Worm (Caenorhabditis elegans) whole organism, L1 larva: ENCODE measurements around the gene F58B3.4.

Experiments used
- C04F5.9 ChIP-seq: sonication (generic microtip); optimal IDR thresholded peaks from 2 replicates; lab custom pipeline; 2016; ENCODE audit warnings: missing genetic modification characterization, missing compliant biosample characterization
- C16A3.4 ChIP-seq: fragments of 150-350 bp; optimal IDR thresholded peaks from 2 replicates; lab custom pipeline; 2014; ENCODE audit warnings: missing biosample characterization, missing genetic modification characterization
- C34B4.2 ChIP-seq: sonication (generic microtip); optimal IDR thresholded peaks from 2 replicates; lab custom pipeline; 2017; ENCODE audit warnings: mild to moderate bottlenecking, missing genetic modification characterization, missing compliant biosample characterization
- Y116A8C.19 ChIP-seq: sonication (generic microtip); optimal IDR thresholded peaks from 2 replicates; lab custom pipeline; 2016; ENCODE audit warnings: missing compliant biosample characterization, missing genetic modification characterization, borderline replicate concordance
- aha-1 ChIP-seq: fragments of 150-350 bp; optimal IDR thresholded peaks from 2 replicates; lab custom pipeline; 2014; ENCODE audit warnings: missing biosample characterization, missing genetic modification characterization
- ceh-82 ChIP-seq, 3 experiments: fragments of 150-350 bp in 1 of 3; sonication (generic microtip) in 2 of 3; optimal IDR thresholded peaks; 2 replicates each; lab custom pipeline; 2014 to 2017; ENCODE audit warnings: missing biosample characterization in 3 of 3, missing genetic modification characterization in 3 of 3
- ceh-88 ChIP-seq: fragments of 200-800 bp; sonication (Bioruptor generic); IDR thresholded peaks from 2 replicates; pipeline ENCODE4 v1.3.6; 2022; ENCODE audit warnings: missing genetic modification characterization, missing compliant biosample characterization
- ceh-90 ChIP-seq: sonication (generic microtip); optimal IDR thresholded peaks from 2 replicates; lab custom pipeline; 2016; ENCODE audit warnings: missing genetic modification characterization, missing compliant biosample characterization
- ces-1 ChIP-seq: fragments of 150-350 bp; optimal IDR thresholded peaks from 2 replicates; lab custom pipeline; 2014; ENCODE audit warnings: missing biosample characterization, missing genetic modification reagents, missing genetic modification characterization
- dsc-1 ChIP-seq: sonication (generic microtip); optimal IDR thresholded peaks from 2 replicates; lab custom pipeline; 2016; ENCODE audit warnings: mild to moderate bottlenecking, missing genetic modification characterization, missing compliant biosample characterization
- efl-3 ChIP-seq: fragments of 200-800 bp; sonication (Bioruptor generic); optimal IDR thresholded peaks from 2 replicates; lab custom pipeline; 2018; ENCODE audit warnings: mild to moderate bottlenecking, missing genetic modification characterization, missing compliant biosample characterization
- egl-13 ChIP-seq: sonication (generic microtip); optimal IDR thresholded peaks from 2 replicates; lab custom pipeline; 2016; ENCODE audit warnings: missing genotype, missing genetic modification reagents, missing genetic modification characterization, missing compliant biosample characterization
- ets-5 ChIP-seq: fragments of 200-800 bp; sonication (Bioruptor generic); IDR thresholded peaks from 2 replicates; pipeline ENCODE4 v1.3.6; 2022; ENCODE audit warnings: missing genetic modification characterization, missing compliant biosample characterization
- fkh-10 ChIP-seq: sonication (generic microtip); optimal IDR thresholded peaks from 2 replicates; lab custom pipeline; 2017; ENCODE audit warnings: missing biosample characterization, missing genetic modification reagents, missing genetic modification characterization
- fkh-8 ChIP-seq: sonication (generic microtip); optimal IDR thresholded peaks from 2 replicates; lab custom pipeline; 2016; ENCODE audit warnings: mild to moderate bottlenecking, missing genetic modification characterization, missing compliant biosample characterization
- grh-1 ChIP-seq: fragments of 200-800 bp; sonication (Bioruptor generic); IDR thresholded peaks from 2 replicates; pipeline ENCODE4 v1.3.6; 2022; ENCODE audit warnings: missing genetic modification reagents, missing genetic modification characterization, missing compliant biosample characterization
- hlh-4 ChIP-seq: sonication (generic microtip); optimal IDR thresholded peaks from 2 replicates; lab custom pipeline; 2016; ENCODE audit warnings: mild to moderate bottlenecking, missing genetic modification characterization, missing compliant biosample characterization
- hpl-2 ChIP-seq: fragments of 150-350 bp; optimal IDR thresholded peaks from 2 replicates; lab custom pipeline; 2014; ENCODE audit warnings: missing biosample characterization, missing genetic modification reagents, missing genetic modification characterization
- isw-1 ChIP-seq: fragments of 200-800 bp; sonication (Bioruptor generic); IDR thresholded peaks from 2 replicates; pipeline ENCODE4 v1.3.6; 2022; ENCODE audit warnings: missing genetic modification characterization, missing compliant biosample characterization
- jun-1 ChIP-seq: fragments of 150-350 bp; optimal IDR thresholded peaks from 2 replicates; lab custom pipeline; 2014; ENCODE audit warnings: missing biosample characterization, missing genetic modification reagents, missing genetic modification characterization
- lin-13 ChIP-seq: fragments of 150-350 bp; optimal IDR thresholded peaks from 2 replicates; lab custom pipeline; 2014; ENCODE audit warnings: missing biosample characterization, missing genetic modification reagents, missing genetic modification characterization
- lin-15B ChIP-seq: fragments of 150-350 bp; sonication (generic microtip); optimal IDR thresholded peaks from 3 replicates; lab custom pipeline; 2014; ENCODE audit warnings: missing biosample characterization, missing genetic modification characterization
- lin-39 ChIP-seq: fragments of 150-350 bp; optimal IDR thresholded peaks from 2 replicates; lab custom pipeline; 2014; ENCODE audit warnings: missing biosample characterization, missing genetic modification reagents, missing genetic modification characterization
- lir-3 ChIP-seq: sonication (generic microtip); optimal IDR thresholded peaks from 2 replicates; lab custom pipeline; 2016; ENCODE audit warnings: mild to moderate bottlenecking, missing genetic modification characterization, moderate library complexity, missing compliant biosample characterization; ENCODE audit not compliant: poor library complexity
- mdl-1 ChIP-seq, 2 experiments: fragments of 150-350 bp; optimal IDR thresholded peaks; 2 replicates each; lab custom pipeline; 2014 to 2017; ENCODE audit warnings: missing biosample characterization in 2 of 2, missing genetic modification characterization in 2 of 2, inconsistent platforms in 1 of 2
- nhr-11 ChIP-seq: fragments of 150-350 bp; optimal IDR thresholded peaks from 2 replicates; lab custom pipeline; 2014; ENCODE audit warnings: missing biosample characterization, missing genetic modification characterization
- nhr-12 ChIP-seq: sonication (generic microtip); optimal IDR thresholded peaks from 2 replicates; lab custom pipeline; 2017; ENCODE audit warnings: missing biosample characterization, missing genetic modification characterization
- nhr-20 ChIP-seq: sonication (generic microtip); optimal IDR thresholded peaks from 2 replicates; lab custom pipeline; 2016; ENCODE audit warnings: mild to moderate bottlenecking, missing genetic modification characterization, missing compliant biosample characterization
- nhr-237 ChIP-seq: fragments of 150-350 bp; optimal IDR thresholded peaks from 2 replicates; lab custom pipeline; 2014; ENCODE audit warnings: missing biosample characterization, missing genetic modification characterization
- nhr-47 ChIP-seq: sonication (generic microtip); optimal IDR thresholded peaks from 2 replicates; lab custom pipeline; 2016; ENCODE audit warnings: mild to moderate bottlenecking, missing genetic modification characterization, moderate library complexity, missing compliant biosample characterization
- nhr-71 ChIP-seq: sonication (generic microtip); optimal IDR thresholded peaks from 2 replicates; lab custom pipeline; 2016; ENCODE audit warnings: mild to moderate bottlenecking, missing genetic modification characterization, moderate library complexity, missing compliant biosample characterization
- nhr-76 ChIP-seq: sonication (generic microtip); optimal IDR thresholded peaks from 2 replicates; lab custom pipeline; 2017; ENCODE audit warnings: missing biosample characterization, missing genetic modification characterization
- nhr-77 ChIP-seq: fragments of 150-350 bp; optimal IDR thresholded peaks from 2 replicates; lab custom pipeline; 2014; ENCODE audit warnings: missing biosample characterization, missing genetic modification characterization
- nhr-84 ChIP-seq: sonication (generic microtip); optimal IDR thresholded peaks from 2 replicates; lab custom pipeline; 2017; ENCODE audit warnings: missing biosample characterization, missing genetic modification characterization
- nhr-85 ChIP-seq: sonication (generic microtip); peaks from one replicate; lab custom pipeline; 2016; ENCODE audit warnings: missing genetic modification characterization, inconsistent platforms, missing compliant biosample characterization
- nhr-90 ChIP-seq: sonication (generic microtip); optimal IDR thresholded peaks from 2 replicates; lab custom pipeline; 2016; ENCODE audit warnings: mild to moderate bottlenecking, missing genetic modification characterization, missing compliant biosample characterization; ENCODE audit not compliant: poor library complexity
- pag-3 ChIP-seq: sonication (generic microtip); optimal IDR thresholded peaks from 2 replicates; lab custom pipeline; 2017; ENCODE audit warnings: missing genetic modification characterization, mild to moderate bottlenecking, missing compliant biosample characterization, antibody characterized with exemption, borderline replicate concordance; ENCODE audit not compliant: insufficient read depth
- pax-3 ChIP-seq: fragments of 200-800 bp; sonication (Bioruptor generic); optimal IDR thresholded peaks from 2 replicates; lab custom pipeline; 2018; ENCODE audit warnings: mild to moderate bottlenecking, missing genetic modification characterization, moderate library complexity, missing compliant biosample characterization
- rnt-1 ChIP-seq: sonication (generic microtip); optimal IDR thresholded peaks from 2 replicates; lab custom pipeline; 2016; ENCODE audit warnings: mild to moderate bottlenecking, missing genetic modification characterization, moderate library complexity, missing compliant biosample characterization
- sox-4 ChIP-seq: sonication (generic microtip); optimal IDR thresholded peaks from 2 replicates; lab custom pipeline; 2016; ENCODE audit warnings: missing genetic modification characterization, missing compliant biosample characterization
- sptf-1 ChIP-seq: fragments of 150-350 bp; optimal IDR thresholded peaks from 2 replicates; lab custom pipeline; 2014; ENCODE audit warnings: missing biosample characterization, missing genetic modification characterization
- sup-37 ChIP-seq: fragments of 200-800 bp; sonication (Bioruptor generic); optimal IDR thresholded peaks from 2 replicates; lab custom pipeline; 2018; ENCODE audit warnings: mild to moderate bottlenecking, missing genetic modification characterization, missing compliant biosample characterization
- swsn-7 ChIP-seq: sonication (generic microtip); optimal IDR thresholded peaks from 2 replicates; lab custom pipeline; 2016; ENCODE audit warnings: missing genetic modification characterization, missing compliant biosample characterization
- tbx-2 ChIP-seq: sonication (generic microtip); optimal IDR thresholded peaks from 2 replicates; lab custom pipeline; 2016; ENCODE audit warnings: missing genetic modification characterization, missing compliant biosample characterization
- tlp-1 ChIP-seq: fragments of 150-350 bp; optimal IDR thresholded peaks from 2 replicates; lab custom pipeline; 2014; ENCODE audit warnings: missing biosample characterization, missing genetic modification characterization
- unc-130 ChIP-seq: fragments of 150-350 bp; optimal IDR thresholded peaks from 2 replicates; lab custom pipeline; 2017; ENCODE audit warnings: missing biosample characterization, missing genetic modification characterization, inconsistent platforms
- unc-30 ChIP-seq: sonication (generic microtip); optimal IDR thresholded peaks from 2 replicates; lab custom pipeline; 2017; ENCODE audit warnings: missing biosample characterization, missing genetic modification characterization
- unc-62 ChIP-seq: fragments of 150-350 bp; optimal IDR thresholded peaks from 2 replicates; lab custom pipeline; 2014; ENCODE audit warnings: missing biosample characterization, missing genetic modification reagents, missing genetic modification characterization
- unc-86 ChIP-seq: sonication (generic microtip); optimal IDR thresholded peaks from 2 replicates; lab custom pipeline; 2016; ENCODE audit warnings: missing genetic modification characterization, missing compliant biosample characterization
- vab-15 ChIP-seq: sonication (generic microtip); optimal IDR thresholded peaks from 2 replicates; lab custom pipeline; 2017; ENCODE audit warnings: missing genotype, mild to moderate bottlenecking, missing genetic modification characterization, missing compliant biosample characterization
- xbp-1 ChIP-seq: sonication (generic microtip); optimal IDR thresholded peaks from 2 replicates; lab custom pipeline; 2016; ENCODE audit warnings: missing genetic modification characterization, missing compliant biosample characterization
- zag-1 ChIP-seq: fragments of 150-350 bp; optimal IDR thresholded peaks from 2 replicates; lab custom pipeline; 2014; ENCODE audit warnings: missing biosample characterization, missing genetic modification characterization

Gene F58B3.4

ce11 chrIV:11593415-11594190 lies 38.0 kb downstream of the F58B3.4 start, which contains the start of gene F40F11.3:
Gene F40F11.3, minus strand, starts transcription at chrIV:11594003.
- TF ChIP-seq nhr-20 (tag; lab: Kevin White, UChicago) (peak; percentile 84), unc-62 (peak; percentile 1), zag-1 (tag; lab: Kevin White, UChicago) (no peak), C16A3.4 (tag; lab: Kevin White, UChicago) (peak; percentile 89), lin-15B (tag; lab: Kevin White, UChicago) (peak; percentile 23), nhr-84 (tag; lab: Kevin White, UChicago) (no peak), ceh-88 (GFP tag; lab: Robert Waterston, UW) (peak; percentile 63; the same call in 1 of the 2 replicates), nhr-11 (tag; lab: Kevin White, UChicago) (peak; percentile 50), mdl-1 (tag; optimal IDR thresholded peaks at IDR 0.05; lab: Kevin White, UChicago) (peak in 1 of 2 experiments; percentile 92), dsc-1 (tag; lab: Kevin White, UChicago) (peak; percentile 93), nhr-12 (tag; lab: Kevin White, UChicago) (no peak), jun-1 (tag; lab: Kevin White, UChicago) (peak; percentile 90), swsn-7 (tag; lab: Kevin White, UChicago) (peak; percentile 91), unc-30 (tag; lab: Kevin White, UChicago) (no peak), C04F5.9 (tag; lab: Kevin White, UChicago) (peak; percentile 61), fkh-8 (peak; percentile 86), egl-13 (tag; lab: Kevin White, UChicago) (peak; percentile 83), Y116A8C.19 (tag; lab: Kevin White, UChicago) (no peak), pag-3 (no peak), ets-5 (GFP tag; lab: Robert Waterston, UW) (no peak), unc-130 (tag; lab: Kevin White, UChicago) (peak; percentile 89), lin-39 (peak; percentile 25), pax-3 (tag; lab: Kevin White, UChicago) (peak; percentile 73), tbx-2 (tag; lab: Kevin White, UChicago) (peak; percentile 87), rnt-1 (peak; percentile 87), tlp-1 (tag; lab: Kevin White, UChicago) (no peak), hpl-2 (GFP tag; lab: Kevin White, UChicago) (no peak), grh-1 (GFP tag; lab: Robert Waterston, UW) (peak; percentile 46), hlh-4 (tag; lab: Kevin White, UChicago) (no peak), nhr-237 (tag; lab: Kevin White, UChicago) (peak; percentile 85), efl-3 (GFP tag; lab: Kevin White, UChicago) (no peak), nhr-47 (tag; lab: Kevin White, UChicago) (peak; percentile 87), sox-4 (tag; lab: Kevin White, UChicago) (peak; percentile 66), unc-86 (tag; lab: Kevin White, UChicago) (peak; percentile 67), nhr-76 (no peak), ces-1 (GFP tag; lab: Kevin White, UChicago) (peak; percentile 37), isw-1 (GFP tag; lab: Robert Waterston, UW) (peak; percentile 77), C34B4.2 (tag; lab: Kevin White, UChicago) (no peak), nhr-77 (tag; lab: Kevin White, UChicago) (peak; percentile 78), xbp-1 (peak; percentile 74), fkh-10 (GFP tag; lab: Kevin White, UChicago) (peak; percentile 87), sptf-1 (tag; lab: Kevin White, UChicago) (no peak), nhr-90 (tag; lab: Kevin White, UChicago) (peak; percentile 78), nhr-71 (peak; percentile 92), vab-15 (tag; lab: Kevin White, UChicago) (peak; percentile 85), aha-1 (tag; lab: Kevin White, UChicago) (no peak), nhr-85 (tag; lab: Kevin White, UChicago) (peak; percentile 94), ceh-82 (tag; optimal IDR thresholded peaks at IDR 0.05; lab: Kevin White, UChicago) (peak; percentile 65 to 91 (median 78)), lin-13 (GFP tag; lab: Kevin White, UChicago) (peak; percentile 68), sup-37 (GFP tag; lab: Kevin White, UChicago) (no peak), lir-3 (tag; lab: Kevin White, UChicago) (peak; percentile 83), ceh-90 (no peak)
